Worm (Caenorhabditis elegans) whole organism, L2 larva: ENCODE measurements around the gene lab-2.

ENCODE experiments used
- blmp-1 ChIP-seq: sonication (generic microtip); optimal IDR thresholded peaks from 2 replicates; lab custom pipeline; 2017; ENCODE audit warnings: missing genetic modification characterization, mild to moderate bottlenecking, missing compliant biosample characterization, antibody characterized with exemption, moderate library complexity; ENCODE audit not compliant: insufficient read depth
- lin-11 ChIP-seq: fragments of 150-350 bp; sonication (generic microtip); optimal IDR thresholded peaks from 2 replicates; lab custom pipeline; 2014; ENCODE audit warnings: missing biosample characterization, missing genetic modification characterization, inconsistent platforms, mixed read lengths
- lin-13 ChIP-seq: fragments of 150-350 bp; optimal IDR thresholded peaks from 2 replicates; lab custom pipeline; 2014; ENCODE audit warnings: missing biosample characterization, missing genetic modification reagents, missing genetic modification characterization
- nhr-77 ChIP-seq: fragments of 150-350 bp; optimal IDR thresholded peaks from 2 replicates; lab custom pipeline; 2014; ENCODE audit warnings: missing biosample characterization, missing genetic modification characterization
- unc-55 ChIP-seq: fragments of 150-350 bp; sonication (generic microtip); optimal IDR thresholded peaks from 3 replicates; lab custom pipeline; 2014; ENCODE audit warnings: missing biosample characterization, missing genetic modification reagents, missing genetic modification characterization
- ztf-4 ChIP-seq: fragments of 150-350 bp; optimal IDR thresholded peaks from 2 replicates; lab custom pipeline; 2014; ENCODE audit warnings: missing biosample characterization, missing genetic modification characterization

- TF ChIP-seq lin-13 (GFP tag; lab: Kevin White, UChicago) (no peak), lin-11 (no peak), unc-55 (GFP tag; lab: Kevin White, UChicago) (no peak), nhr-77 (tag; lab: Kevin White, UChicago) (no peak), ztf-4 (tag; lab: Kevin White, UChicago) (no peak), blmp-1 (tag; lab: Kevin White, UChicago) (no peak)
These were observed 36.2 kb downstream of the lab-2 start, which contains the start of gene cwf-19L2 for ce11 chrIII:7293075-7293684.
